Worm (Caenorhabditis elegans): ENCODE results near the gene chtb-1.

chtb-1 gene

DNA sequence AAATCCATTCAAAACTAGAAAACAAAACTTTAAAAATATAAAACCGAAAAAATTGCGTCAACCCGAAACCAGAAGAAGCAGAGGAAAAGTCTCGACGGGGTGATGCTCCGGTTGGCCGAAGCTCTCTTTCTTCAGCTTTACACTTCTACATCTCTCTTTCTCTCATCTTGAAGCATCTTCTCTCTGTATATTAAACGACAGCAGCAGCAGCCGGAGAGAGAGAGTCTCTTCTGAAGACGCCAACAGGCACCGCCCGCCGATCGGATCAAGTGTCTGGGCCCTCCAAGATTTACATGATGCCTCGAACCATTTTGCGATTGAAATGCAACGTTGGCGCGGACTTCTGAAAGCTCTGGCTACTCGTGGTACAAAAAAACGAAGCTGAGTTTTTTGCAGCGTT, 8.5 kb downstream of the chtb-1 start:
- TF ChIP-seq lin-14 (GFP tag; optimal IDR thresholded peaks at IDR 0.05) = peak; percentile 15
- peak; percentile 30 for TF ChIP-seq nhr-71 (tag; optimal IDR thresholded peaks at IDR 0.05)
- TF ChIP-seq ztf-4 (tag; optimal IDR thresholded peaks at IDR 0.05) = no peak
- peak in 1 of 2 experiments; percentile 20 for TF ChIP-seq lsy-2 (tag; optimal IDR thresholded peaks at IDR 0.05)
- peak; percentile 47 for TF ChIP-seq rnt-1 (tag; optimal IDR thresholded peaks at IDR 0.05)

- TF ChIP-seq lsy-2 (tag; optimal IDR thresholded peaks at IDR 0.05) (peak in 1 of 2 experiments; percentile 9), lin-14 (GFP tag; optimal IDR thresholded peaks at IDR 0.05) (peak; percentile 51), zag-1 (tag; optimal IDR thresholded peaks at IDR 0.05) (no peak), nhr-90 (tag; optimal IDR thresholded peaks at IDR 0.05; ENCODE audit: poor library complexity) (no peak), rnt-1 (tag; optimal IDR thresholded peaks at IDR 0.05) (peak; percentile 64), pag-3 (tag; optimal IDR thresholded peaks at IDR 0.05; ENCODE audit: borderline replicate concordance, insufficient read depth) (peak; percentile 73), nhr-71 (tag; optimal IDR thresholded peaks at IDR 0.05) (peak; percentile 26), mep-1 (tag; optimal IDR thresholded peaks at IDR 0.05) (no peak), snu-23 (GFP tag; optimal IDR thresholded peaks at IDR 0.05) (peak; percentile 0)
These were observed 9.1 kb downstream of the chtb-1 start for ce11 chrIII:9346114-9346513.

- TF ChIP-seq lin-35 (GFP tag; optimal IDR thresholded peaks at IDR 0.05) (no peak), snu-23 (GFP tag; optimal IDR thresholded peaks at IDR 0.05) (no peak), egl-27 (tag; optimal IDR thresholded peaks at IDR 0.05) (no peak)
These were observed 10.9 kb downstream of the chtb-1 start, which contains the start of gene emb-9 for ce11 chrIII:9344347-9344746. emb-9 (minus strand) TSS chrIII:9344447.

DNA sequence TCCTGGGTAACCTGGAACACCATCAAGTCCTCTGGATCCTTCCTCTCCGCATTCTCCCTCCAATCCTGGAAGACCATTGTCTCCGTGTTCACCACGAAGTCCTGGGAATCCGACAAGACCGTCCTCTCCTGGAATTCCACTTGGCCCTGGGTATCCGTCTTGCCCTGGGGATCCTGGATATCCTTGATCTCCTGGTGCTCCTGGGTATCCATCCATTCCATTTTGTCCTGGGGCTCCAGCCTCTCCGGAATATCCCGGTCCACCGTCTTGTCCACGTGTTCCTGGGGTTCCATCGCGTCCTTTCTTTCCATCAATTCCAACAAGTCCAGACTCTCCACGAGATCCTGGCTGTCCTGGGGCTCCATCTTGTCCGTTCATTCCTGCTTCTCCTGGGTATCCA, 15.2 kb downstream of the chtb-1 start:
- TF ChIP-seq ztf-4 (tag; optimal IDR thresholded peaks at IDR 0.05) = no peak
- no peak for TF ChIP-seq ceh-63 (GFP tag; optimal IDR thresholded peaks at IDR 0.05)
- no peak for TF ChIP-seq efl-3 (GFP tag; optimal IDR thresholded peaks at IDR 0.05)
- no peak for TF ChIP-seq tbx-2 (tag; optimal IDR thresholded peaks at IDR 0.05)

DNA sequence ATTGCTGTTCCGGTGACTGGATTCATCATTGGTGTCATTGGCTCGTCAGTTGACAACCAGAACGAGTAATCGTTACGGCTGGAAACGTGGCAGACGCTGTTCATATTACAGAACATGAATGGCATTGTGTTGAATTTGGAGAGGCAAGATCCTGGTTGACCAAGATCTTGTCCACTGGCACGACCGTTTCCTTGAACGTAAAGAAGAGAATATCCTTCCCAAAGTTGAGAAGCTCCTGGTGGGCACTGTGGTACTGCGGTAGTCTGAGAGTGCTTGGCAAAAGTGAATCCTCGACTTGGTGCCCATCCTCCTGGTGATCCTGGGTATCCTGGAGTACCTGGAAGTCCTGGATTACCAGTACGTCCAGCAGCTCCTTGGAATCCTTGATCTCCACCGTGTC, 17.3 kb downstream of the chtb-1 start:
- TF ChIP-seq C04F5.9 (tag; optimal IDR thresholded peaks at IDR 0.05) = no peak
- TF ChIP-seq efl-1 (optimal IDR thresholded peaks at IDR 0.05) = no peak
- peak in 1 of 2 experiments; percentile 85 for TF ChIP-seq efl-1 (GFP tag; optimal IDR thresholded peaks at IDR 0.05 in 1 of 2)

- no peak for TF ChIP-seq sptf-1 (tag; optimal IDR thresholded peaks at IDR 0.05)
- no peak for TF ChIP-seq Y116A8C.19 (tag; optimal IDR thresholded peaks at IDR 0.05; ENCODE audit: borderline replicate concordance)
- no peak for TF ChIP-seq ceh-90 (tag; optimal IDR thresholded peaks at IDR 0.05)
- TF ChIP-seq pax-3 (tag; optimal IDR thresholded peaks at IDR 0.05) = no peak
- TF ChIP-seq xbp-1 (tag; optimal IDR thresholded peaks at IDR 0.05) = no peak
- TF ChIP-seq snpc-4 (tag; optimal IDR thresholded peaks at IDR 0.05) = no peak
- TF ChIP-seq ztf-11 (tag; optimal IDR thresholded peaks at IDR 0.05) = no peak
- TF ChIP-seq efl-1 (optimal IDR thresholded peaks at IDR 0.05) = no peak
- TF ChIP-seq efl-1 (GFP tag; optimal IDR thresholded peaks at IDR 0.05 in 1 of 2) = no peak
These were observed 18.5 kb downstream of the chtb-1 start for ce11 chrIII:9336807-9337206.

DNA sequence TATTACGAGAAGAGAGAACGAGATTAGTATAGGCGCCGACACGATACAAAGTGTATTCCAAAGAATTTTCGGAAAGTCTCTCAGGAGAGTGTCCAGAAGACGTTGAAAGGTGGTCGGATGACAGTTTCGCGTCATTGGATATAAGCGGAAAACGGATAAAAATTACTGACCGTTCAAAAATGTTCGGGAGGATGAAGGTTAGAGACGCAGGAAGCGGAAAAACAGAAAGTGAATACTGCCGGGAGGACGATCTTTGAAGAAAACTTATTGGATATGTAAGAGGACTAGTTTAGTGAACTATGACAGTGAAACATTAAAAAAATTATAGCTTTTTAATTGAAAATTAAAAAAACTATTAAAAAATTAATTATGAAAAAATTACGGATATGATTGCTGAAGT, 20.2 kb downstream of the chtb-1 start:
- TF ChIP-seq C34B4.2 (tag; optimal IDR thresholded peaks at IDR 0.05) (no peak), blmp-1 (tag; optimal IDR thresholded peaks at IDR 0.05) (peak; percentile 95)

DNA sequence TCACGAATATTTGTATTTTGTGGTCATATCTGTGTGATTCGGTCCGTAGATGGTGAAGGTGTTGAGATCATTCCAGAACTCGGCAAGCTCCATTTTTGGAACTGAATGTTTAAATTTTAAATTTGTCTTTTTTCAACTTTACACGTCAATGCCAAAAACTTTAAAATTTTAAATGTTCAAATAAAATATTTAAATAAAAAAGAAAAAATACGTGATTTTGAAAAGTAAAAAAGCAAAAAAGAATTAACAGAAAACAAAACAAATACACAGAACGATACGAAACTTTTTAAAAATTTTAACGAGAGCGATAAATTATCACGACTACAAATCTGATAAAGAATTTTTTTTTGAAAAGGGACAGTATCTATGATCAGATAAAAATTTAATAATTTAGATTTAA, 21.1 kb downstream of the chtb-1 start, which contains the start of gene elo-4:
TSS of gene elo-4 (minus strand) at position 101 of the 400 bp plus-strand sequence.
- no peak for TF ChIP-seq dsc-1 (tag; optimal IDR thresholded peaks at IDR 0.05)
- TF ChIP-seq hlh-17 (GFP tag; optimal IDR thresholded peaks at IDR 0.05; ENCODE audit: borderline replicate concordance) = no peak
- no peak for TF ChIP-seq sup-37 (GFP tag; optimal IDR thresholded peaks at IDR 0.05)
- TF ChIP-seq mab-9 (GFP tag; IDR thresholded peaks at IDR 0.05) = no peak
- no peak for TF ChIP-seq nhr-85 (tag)
- no peak for TF ChIP-seq unc-86 (tag; optimal IDR thresholded peaks at IDR 0.05)
- TF ChIP-seq ets-5 (GFP tag; IDR thresholded peaks at IDR 0.05) = no peak
- TF ChIP-seq ceh-63 (GFP tag; optimal IDR thresholded peaks at IDR 0.05) = no peak
- TF ChIP-seq nhr-84 (tag; optimal IDR thresholded peaks at IDR 0.05) = no peak
- no peak for TF ChIP-seq hpl-2 (GFP tag; optimal IDR thresholded peaks at IDR 0.05)
- TF ChIP-seq nhr-47 (tag; optimal IDR thresholded peaks at IDR 0.05) = no peak

Measured in whole organism, L1 larva.